Fruit fly (Drosophila melanogaster): ENCODE results near the gene jdp.

DNA sequence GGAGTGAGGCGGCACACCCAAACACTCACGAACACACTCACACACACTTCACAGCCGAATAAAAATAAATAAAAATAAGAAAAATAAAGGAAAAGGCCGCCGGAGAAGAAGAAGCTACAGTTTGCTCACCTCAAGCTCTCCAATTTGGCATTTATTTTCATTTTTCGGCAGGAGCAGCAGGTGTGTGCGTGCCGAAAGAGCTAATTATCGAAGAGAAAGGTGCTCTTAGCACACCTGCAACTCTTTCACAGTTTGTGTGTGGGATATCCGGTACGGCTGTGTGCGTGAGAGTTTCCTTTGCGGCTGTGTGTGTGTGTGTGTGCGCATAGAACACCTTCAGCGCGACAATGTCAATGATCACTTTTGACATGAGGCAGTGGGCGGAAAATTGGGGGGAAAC lies 18.1 kb upstream of the jdp start:
- TF ChIP-seq D1 (tag; optimal IDR thresholded peaks at IDR 0.05) (no peak), rn (GFP tag; IDR thresholded peaks at IDR 0.05) (no peak), CG32121 (GFP tag; IDR thresholded peaks at IDR 0.05) (no peak), fd96Ca (GFP tag; IDR thresholded peaks at IDR 0.05) (no peak), CG15710 (tag; optimal IDR thresholded peaks at IDR 0.05) (no peak), CG13204 (GFP tag; optimal IDR thresholded peaks at IDR 0.05) (no peak), Snoo (tag; optimal IDR thresholded peaks at IDR 0.05) (no peak)
